Worm (Caenorhabditis elegans): ENCODE measurements around the gene pals-21.

ce11 chrIII:1413890-1414613 is 33.6 kb upstream of the pals-21 start, which contains the start of gene Y82E9BR.14:
- TF ChIP-seq flt-1 (GFP tag; IDR thresholded peaks at IDR 0.05) = no peak
- TF ChIP-seq hmg-4 (GFP tag; optimal IDR thresholded peaks at IDR 0.05) = no peak
- no peak for TF ChIP-seq ceh-13 (GFP tag; optimal IDR thresholded peaks at IDR 0.05)
- TF ChIP-seq ceh-36 (tag; optimal IDR thresholded peaks at IDR 0.05) = no peak
- no peak for TF ChIP-seq sea-1 (GFP tag; conservative IDR thresholded peaks at IDR 0.05)
- TF ChIP-seq B0310.2 (tag; optimal IDR thresholded peaks at IDR 0.05) = no peak
- no peak for TF ChIP-seq pes-1 (GFP tag; IDR thresholded peaks at IDR 0.05)
- TF ChIP-seq ama-1 (optimal IDR thresholded peaks at IDR 0.05) = no peak
- no peak for TF ChIP-seq tbx-37 (GFP tag; conservative IDR thresholded peaks at IDR 0.05)
- no peak for TF ChIP-seq hmbx-1 (tag; optimal IDR thresholded peaks at IDR 0.05)
- no peak for TF ChIP-seq aly-1 (tag; optimal IDR thresholded peaks at IDR 0.05)
- TF ChIP-seq tbx-11 (GFP tag; IDR thresholded peaks at IDR 0.05) = no peak
- no peak for TF ChIP-seq F13C5.2 (tag; optimal IDR thresholded peaks at IDR 0.05)

Data from whole organism, early embryonic.